Fruit fly (Drosophila melanogaster) whole organism, embryonic: ENCODE measurements around the gene CG31798.

Experiments
- Bdp1 ChIP-seq: fragments of 200-800 bp; sonication (Bioruptor generic); optimal IDR thresholded peaks from 3 replicates; lab custom pipeline; 2016; ENCODE audit warnings: missing biosample characterization, missing genetic modification characterization
- CG10979 ChIP-seq: fragments of 200-800 bp; sonication (Bioruptor generic); optimal IDR thresholded peaks from 2 replicates; lab custom pipeline; 2018; ENCODE audit warnings: missing biosample characterization, mild to moderate bottlenecking, missing genetic modification characterization, moderate library complexity
- CG11504 ChIP-seq: fragments of 200-800 bp; sonication (Bioruptor generic); optimal IDR thresholded peaks from 3 replicates; lab custom pipeline; 2019; ENCODE audit warnings: missing biosample characterization, mild to moderate bottlenecking, missing genetic modification characterization, moderate library complexity
- CG12769 ChIP-seq: fragments of 200-800 bp; sonication (Bioruptor generic); optimal IDR thresholded peaks from 2 replicates; lab custom pipeline; 2019; ENCODE audit warnings: missing biosample characterization, mild to moderate bottlenecking, missing genetic modification characterization, moderate library complexity
- CG13894 ChIP-seq: fragments of 200-800 bp; sonication (Bioruptor generic); optimal IDR thresholded peaks from 3 replicates; lab custom pipeline; 2018; ENCODE audit warnings: missing biosample characterization, mild to moderate bottlenecking, missing genetic modification characterization, moderate library complexity
- CG14860 ChIP-seq: fragments of 200-800 bp; sonication (Bioruptor generic); IDR thresholded peaks from 3 replicates; pipeline ENCODE4 v1.3.6; 2022; ENCODE audit warnings: missing biosample characterization, missing genetic modification characterization; ENCODE audit not compliant: partially characterized antibody
- CG16863 ChIP-seq: fragments of 200-800 bp; sonication (Bioruptor generic); optimal IDR thresholded peaks from 3 replicates; lab custom pipeline; 2016; ENCODE audit warnings: missing biosample characterization, missing genetic modification characterization
- CG17829 ChIP-seq: fragments of 200-800 bp; optimal IDR thresholded peaks from 2 replicates; lab custom pipeline; 2019; ENCODE audit warnings: missing biosample characterization, mild to moderate bottlenecking, missing genetic modification characterization, moderate library complexity
- CG18764 ChIP-seq: fragments of 200-800 bp; sonication (Bioruptor generic); optimal IDR thresholded peaks from 3 replicates; lab custom pipeline; 2016; ENCODE audit warnings: missing biosample characterization, missing genetic modification characterization
- CG2199 ChIP-seq: fragments of 200-800 bp; sonication (Bioruptor generic); IDR thresholded peaks from 3 replicates; pipeline ENCODE4 v1.3.6; 2022; ENCODE audit warnings: missing biosample characterization, missing genetic modification characterization
- CG34376 ChIP-seq: fragments of 200-800 bp; sonication (Bioruptor generic); optimal IDR thresholded peaks from 2 replicates; lab custom pipeline; 2018; ENCODE audit warnings: missing biosample characterization, mild to moderate bottlenecking, missing genetic modification characterization
- CG6683 ChIP-seq: fragments of 200-800 bp; sonication (Bioruptor generic); optimal IDR thresholded peaks from 2 replicates; lab custom pipeline; 2017; ENCODE audit warnings: missing biosample characterization, mild to moderate bottlenecking, missing genetic modification characterization, missing genetic modification reagents
- CG6689 ChIP-seq: fragments of 200-800 bp; sonication (Bioruptor generic); IDR thresholded peaks from 2 replicates; pipeline ENCODE4 v1.3.6; 2022; ENCODE audit warnings: missing biosample characterization, missing genetic modification characterization
- CG7271 ChIP-seq: fragments of 200-800 bp; sonication (Bioruptor generic); optimal IDR thresholded peaks from 2 replicates; lab custom pipeline; 2018; ENCODE audit warnings: missing biosample characterization, mild to moderate bottlenecking, missing genetic modification characterization, moderate library complexity
- CHES-1-like ChIP-seq: fragments of 200-800 bp; sonication (Bioruptor generic); optimal IDR thresholded peaks from 2 replicates; lab custom pipeline; 2016; ENCODE audit warnings: missing biosample characterization, missing genetic modification characterization
- CTCF ChIP-seq: fragments of 200-800 bp; sonication (Bioruptor generic); optimal IDR thresholded peaks from 2 replicates; lab custom pipeline; 2017; ENCODE audit warnings: missing biosample characterization, mild to moderate bottlenecking, missing genetic modification characterization, moderate library complexity
- D ChIP-seq, 2 experiments: fragments of 200-800 bp in 1 of 2; fragments of >200 bp in 1 of 2; sonication (Bioruptor generic) in 1 of 2; optimal IDR thresholded peaks; 2 replicates in 1 of 2; 3 replicates in 1 of 2; lab custom pipeline; 2017; ENCODE audit warnings: mild to moderate bottlenecking in 1 of 2, missing biosample characterization in 1 of 2, missing genetic modification characterization in 1 of 2, missing genetic modification reagents in 1 of 2
- ERR ChIP-seq: fragments of 200-800 bp; sonication (Bioruptor generic); optimal IDR thresholded peaks from 2 replicates; lab custom pipeline; 2016; ENCODE audit warnings: missing biosample characterization, missing genetic modification characterization
- Lim3 ChIP-seq: fragments of 200-800 bp; sonication (Bioruptor generic); IDR thresholded peaks from 2 replicates; pipeline ENCODE4 v1.3.6; 2022; ENCODE audit warnings: missing biosample characterization, missing genetic modification characterization
- Med ChIP-seq: fragments of 200-800 bp; sonication (Bioruptor generic); peaks from one replicate; lab custom pipeline; 2016; ENCODE audit warnings: missing biosample characterization, missing genetic modification characterization, mild to moderate bottlenecking, inconsistent platforms, moderate library complexity
- Pdp1 ChIP-seq, 2 experiments: fragments of 200-800 bp; sonication (Bioruptor generic); optimal IDR thresholded peaks; 3 replicates each; lab custom pipeline; 2016; ENCODE audit warnings: missing biosample characterization in 2 of 2, missing genetic modification characterization in 2 of 2, mild to moderate bottlenecking in 1 of 2, moderate library complexity in 1 of 2
- Rfx ChIP-seq: fragments of 200-800 bp; sonication (Bioruptor generic); IDR thresholded peaks from 2 replicates; pipeline ENCODE4 v1.3.6; 2022; ENCODE audit warnings: missing biosample characterization, missing genetic modification characterization
- abd-A ChIP-seq: fragments of 200-800 bp; sonication (Bioruptor generic); optimal IDR thresholded peaks from 3 replicates; lab custom pipeline; 2019; ENCODE audit warnings: missing biosample characterization, mild to moderate bottlenecking, missing genetic modification characterization, moderate library complexity
- al ChIP-seq: fragments of 200-800 bp; sonication (Bioruptor generic); IDR thresholded peaks from 2 replicates; pipeline ENCODE4 v1.3.6; 2022; ENCODE audit warnings: missing biosample characterization, missing genetic modification characterization
- caup ChIP-seq: fragments of 200-800 bp; sonication (Bioruptor generic); optimal IDR thresholded peaks from 3 replicates; lab custom pipeline; 2017; ENCODE audit warnings: missing biosample characterization, mild to moderate bottlenecking, missing genetic modification characterization, moderate library complexity; ENCODE audit not compliant: severe bottlenecking
- chinmo ChIP-seq: fragments of 200-800 bp; sonication (Bioruptor generic); IDR thresholded peaks from 4 replicates; pipeline ENCODE4 v1.3.6; 2022; ENCODE audit warnings: missing biosample characterization, missing genetic modification characterization; ENCODE audit not compliant: partially characterized antibody
- chm ChIP-seq: fragments of 200-800 bp; sonication (Bioruptor generic); IDR thresholded peaks from 2 replicates; pipeline ENCODE4 v1.3.6; 2022; ENCODE audit warnings: missing biosample characterization, missing genetic modification characterization
- corto ChIP-seq: fragments of 200-800 bp; sonication (Bioruptor generic); optimal IDR thresholded peaks from 2 replicates; lab custom pipeline; 2016; ENCODE audit warnings: missing biosample characterization, mild to moderate bottlenecking, missing genetic modification characterization, moderate library complexity
- crol ChIP-seq: fragments of 200-800 bp; sonication (Bioruptor generic); IDR thresholded peaks from 2 replicates; pipeline ENCODE4 v1.3.6; 2022; ENCODE audit warnings: missing biosample characterization, missing genetic modification characterization
- dmrt99B ChIP-seq: fragments of 200-800 bp; sonication (Bioruptor generic); optimal IDR thresholded peaks from 2 replicates; lab custom pipeline; 2018; ENCODE audit warnings: missing biosample characterization, mild to moderate bottlenecking, missing genetic modification characterization, moderate library complexity
- en ChIP-seq: fragments of 200-800 bp; sonication (Bioruptor generic); optimal IDR thresholded peaks from 2 replicates; lab custom pipeline; 2016; ENCODE audit warnings: missing biosample characterization, missing genetic modification characterization
- gem ChIP-seq: fragments of 200-800 bp; sonication (Bioruptor generic); optimal IDR thresholded peaks from 2 replicates; lab custom pipeline; 2019; ENCODE audit warnings: missing biosample characterization, mild to moderate bottlenecking, missing genetic modification characterization, moderate library complexity
- gsb ChIP-seq: fragments of 200-800 bp; sonication (Bioruptor generic); IDR thresholded peaks from 2 replicates; pipeline ENCODE4 v1.3.6; 2022; ENCODE audit warnings: missing biosample characterization, missing genetic modification characterization
- gt ChIP-seq: fragments of 200-800 bp; sonication (Bioruptor generic); IDR thresholded peaks from 2 replicates; pipeline ENCODE4 v1.3.6; 2022; ENCODE audit warnings: missing biosample characterization, missing genetic modification characterization
- ind ChIP-seq: fragments of 200-800 bp; sonication (Bioruptor generic); optimal IDR thresholded peaks from 3 replicates; lab custom pipeline; 2016; ENCODE audit warnings: missing biosample characterization, missing genetic modification characterization
- lola ChIP-seq, 3 experiments: fragments of >200 bp in 2 of 3; fragments of 200-800 bp in 1 of 3; sonication (Bioruptor generic) in 1 of 3; optimal IDR thresholded peaks; 2 replicates each; lab custom pipeline; 2017 to 2019; ENCODE audit warnings: missing biosample characterization in 3 of 3, missing genetic modification characterization in 3 of 3, mild to moderate bottlenecking in 1 of 3, moderate library complexity in 1 of 3
- onecut ChIP-seq: fragments of 200-800 bp; sonication (Bioruptor generic); IDR thresholded peaks from 2 replicates; pipeline ENCODE4 v1.3.6; 2022; ENCODE audit warnings: missing biosample characterization, missing genetic modification characterization
- rib ChIP-seq: fragments of 200-800 bp; sonication (Bioruptor generic); IDR thresholded peaks from 2 replicates; pipeline ENCODE4 v1.3.6; 2022; ENCODE audit warnings: missing biosample characterization, missing genetic modification characterization
- sc ChIP-seq, 3 experiments: fragments of >200 bp in 2 of 3; fragments of 200-800 bp in 1 of 3; sonication (Bioruptor generic) in 1 of 3; optimal IDR thresholded peaks; 2 replicates in 2 of 3; 3 replicates in 1 of 3; lab custom pipeline; 2017; ENCODE audit warnings: mild to moderate bottlenecking in 1 of 3, missing biosample characterization in 1 of 3, missing genetic modification characterization in 1 of 3, missing genetic modification reagents in 1 of 3
- sd ChIP-seq: fragments of 200-800 bp; sonication (Bioruptor generic); optimal IDR thresholded peaks from 3 replicates; lab custom pipeline; 2018; ENCODE audit warnings: missing biosample characterization, mild to moderate bottlenecking, missing genetic modification characterization, moderate library complexity
- sens ChIP-seq: fragments of 200-800 bp; sonication (Bioruptor generic); peaks from one replicate; lab custom pipeline; 2016; ENCODE audit warnings: missing biosample characterization, missing genetic modification characterization
- sug ChIP-seq: fragments of 200-800 bp; optimal IDR thresholded peaks from 2 replicates; lab custom pipeline; 2019; ENCODE audit warnings: missing biosample characterization, mild to moderate bottlenecking, missing genetic modification characterization, moderate library complexity
- vvl ChIP-seq: fragments of 200-800 bp; sonication (Bioruptor generic); IDR thresholded peaks from 2 replicates; pipeline ENCODE4 v1.3.6; 2022; ENCODE audit warnings: missing biosample characterization, missing genetic modification characterization

Gene CG31798

dm6 chr2L:19380630-19381029, 13.3 kb upstream of the CG31798 start, which contains the start of gene CG17350:
CG17350 (plus strand) TSS chr2L:19380930.
- TF ChIP-seq CHES-1-like = no peak
- peak; percentile 8 for TF ChIP-seq gem (tag; lab: Kevin White, UChicago)
- TF ChIP-seq CG11504 (tag; lab: Kevin White, UChicago) = peak; percentile 10
- TF ChIP-seq ind (GFP tag; lab: Kevin White, UChicago) = no peak
- TF ChIP-seq Med (GFP tag; lab: Kevin White, UChicago) = peak; percentile 38
- peak; percentile 35 for TF ChIP-seq sens (GFP tag; lab: Kevin White, UChicago)
- no peak for TF ChIP-seq rib (GFP tag; lab: Robert Waterston, UW)
- TF ChIP-seq gsb (GFP tag; lab: Robert Waterston, UW) = no peak
- no peak for TF ChIP-seq CG10979
- TF ChIP-seq CG6683 = no peak
- no peak for TF ChIP-seq crol (GFP tag; lab: Robert Waterston, UW)
- TF ChIP-seq al (GFP tag; lab: Robert Waterston, UW) = no peak
- TF ChIP-seq, all 482 proteins: peak for 4

- TF ChIP-seq sens (GFP tag; lab: Kevin White, UChicago) = peak; percentile 24
- no peak for TF ChIP-seq en
- 0 out of 3 replicates have a peak, but pooled peaks have one; percentile 32 for TF ChIP-seq CG2199 (GFP tag; lab: Robert Waterston, UW)
- peak; percentile 82 for TF ChIP-seq CTCF (GFP tag; lab: Kevin White, UChicago)
- TF ChIP-seq CG6689 = no peak
- peak; percentile 27; the same call in 1 of the 2 replicates for TF ChIP-seq Rfx (GFP tag; lab: Robert Waterston, UW)
Measured at dm6 chr2L:19382353-19382752, 11.6 kb upstream of the CG31798 start.

DNA sequence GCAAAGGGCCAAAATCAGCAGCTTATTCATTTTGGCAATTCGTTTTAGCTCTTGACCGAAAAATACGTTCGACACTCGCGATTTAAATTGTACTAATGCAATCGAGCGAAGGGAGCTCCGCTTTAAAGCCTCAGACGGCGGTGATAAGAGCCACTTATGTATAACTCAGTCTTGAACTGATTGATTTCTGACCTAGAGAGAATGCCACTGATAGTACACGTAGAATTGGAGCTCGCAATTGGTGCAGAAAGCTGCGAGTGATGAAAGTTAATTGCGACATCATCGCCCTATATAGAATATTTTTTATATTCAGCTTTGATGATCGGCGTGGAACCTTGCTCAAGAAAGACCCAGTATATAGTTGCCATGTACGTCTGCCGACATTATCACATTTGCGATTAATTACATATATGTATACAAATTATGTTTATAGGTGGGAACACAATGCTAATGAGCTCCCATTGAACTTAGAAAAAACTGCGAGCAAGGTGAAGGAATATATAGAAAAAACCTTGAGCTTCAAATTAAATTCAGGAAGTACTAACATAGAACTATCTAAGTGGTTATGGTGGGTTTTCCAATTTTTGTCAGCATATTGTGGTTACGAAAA, 7.7 kb upstream of the CG31798 start, which contains the start of gene fon:
TSS of gene fon (minus strand) at position 100 of the 610 bp plus-strand sequence.
- no peak for TF ChIP-seq D (optimal IDR thresholded peaks at IDR 0.05; lab: Kevin White, UChicago)
- no peak for TF ChIP-seq D (GFP tag; optimal IDR thresholded peaks at IDR 0.05; lab: Kevin White, UChicago)
- TF ChIP-seq CG16863 = no peak
- TF ChIP-seq CG18764 (GFP tag; lab: Kevin White, UChicago) = no peak
- TF ChIP-seq Pdp1 (GFP tag; optimal IDR thresholded peaks at IDR 0.05; lab: Kevin White, UChicago) = peak in 1 of 2 experiments; percentile 57
- peak; percentile 76 for TF ChIP-seq CG34376 (GFP tag; lab: Kevin White, UChicago)
- TF ChIP-seq Bdp1 = no peak
- TF ChIP-seq lola (GFP tag; optimal IDR thresholded peaks at IDR 0.05; lab: Kevin White, UChicago) = no peak
- 0 out of 4 replicates have a peak, but pooled peaks have one; percentile 25 for TF ChIP-seq chinmo (GFP tag; lab: Robert Waterston, UW)
- TF ChIP-seq sug = peak; percentile 4
- TF ChIP-seq caup = no peak
- no peak for TF ChIP-seq chm (GFP tag; lab: Robert Waterston, UW)
- TF ChIP-seq Med (GFP tag; lab: Kevin White, UChicago) = peak; percentile 25
- TF ChIP-seq CG7271 (tag; lab: Kevin White, UChicago) = no peak
- TF ChIP-seq Rfx (GFP tag; lab: Robert Waterston, UW) = no peak

- TF ChIP-seq CG12769 (tag; lab: Kevin White, UChicago) = peak; percentile 35
- TF ChIP-seq vvl = peak; percentile 48; the same call in 1 of the 2 replicates
- TF ChIP-seq CG14860 (GFP tag; lab: Robert Waterston, UW) = no peak
- TF ChIP-seq CG17829 (tag; lab: Kevin White, UChicago) = no peak
- no peak for TF ChIP-seq dmrt99B
- TF ChIP-seq CG13894 (tag; lab: Kevin White, UChicago) = peak; percentile 76
- TF ChIP-seq sd (tag; lab: Kevin White, UChicago) = peak; percentile 27
- no peak for TF ChIP-seq Lim3 (GFP tag; lab: Robert Waterston, UW)
- TF ChIP-seq onecut (GFP tag; lab: Robert Waterston, UW) = no peak
- peak; percentile 54 for TF ChIP-seq sens (GFP tag; lab: Kevin White, UChicago)
- TF ChIP-seq abd-A (tag; lab: Kevin White, UChicago) = peak; percentile 20
- TF ChIP-seq ERR (GFP tag; lab: Kevin White, UChicago) = no peak
- TF ChIP-seq corto (GFP tag; lab: Kevin White, UChicago) = no peak
- no peak for TF ChIP-seq sc (optimal IDR thresholded peaks at IDR 0.05; lab: Kevin White, UChicago)
- no peak for TF ChIP-seq sc (GFP tag; optimal IDR thresholded peaks at IDR 0.05; lab: Kevin White, UChicago)
- peak; percentile 48 for TF ChIP-seq Med (GFP tag; lab: Kevin White, UChicago)
- TF ChIP-seq gt = no peak
Measured at dm6 chr2L:19388966-19389365, 5.0 kb upstream of the CG31798 start.
